Worm (Caenorhabditis elegans) whole organism, young adult: ENCODE measurements around the gene B0410.3.

Experiments
- C06A6.2 ChIP-seq: fragments of 200-800 bp; sonication (Bioruptor generic); conservative IDR thresholded peaks from 2 replicates; pipeline ENCODE4 v1.3.6; 2022; ENCODE audit warnings: missing genetic modification characterization, missing compliant biosample characterization
- C17E4.6 ChIP-seq: fragments of 200-800 bp; sonication (Bioruptor generic); IDR thresholded peaks from 2 replicates; pipeline ENCODE4 v1.3.6; 2022; ENCODE audit warnings: missing genetic modification reagents, missing genetic modification characterization, missing compliant biosample characterization
- F57A8.1 ChIP-seq: fragments of 200-800 bp; sonication (Bioruptor generic); optimal IDR thresholded peaks from 2 replicates; lab custom pipeline; 2018; ENCODE audit warnings: mild to moderate bottlenecking, missing genetic modification characterization, moderate library complexity, missing compliant biosample characterization
- K11D2.4 ChIP-seq: fragments of 200-800 bp; sonication (Bioruptor generic); IDR thresholded peaks from 2 replicates; pipeline ENCODE4 v1.3.6; 2022; ENCODE audit warnings: missing genetic modification reagents, missing genetic modification characterization, missing compliant biosample characterization
- Y56A3A.18 ChIP-seq: fragments of 200-800 bp; sonication (Bioruptor generic); IDR thresholded peaks from 2 replicates; pipeline ENCODE4 v1.3.6; 2022; ENCODE audit warnings: missing genetic modification reagents, missing genetic modification characterization, missing compliant biosample characterization
- ZK185.1 ChIP-seq: sonication (generic microtip); optimal IDR thresholded peaks from 2 replicates; lab custom pipeline; 2016; ENCODE audit warnings: mild to moderate bottlenecking, missing genetic modification characterization, missing compliant biosample characterization; ENCODE audit not compliant: poor library complexity, severe bottlenecking
- ama-1 ChIP-seq, 3 experiments: fragments of 150-350 bp in 1 of 3; sonication (generic microtip) in 2 of 3; optimal IDR thresholded peaks; 2 replicates each; lab custom pipeline; 2014 to 2018; ENCODE audit warnings: missing biosample characterization in 2 of 3, missing genetic modification characterization in 2 of 3, missing genetic modification reagents in 2 of 3
- attf-5 ChIP-seq: fragments of 200-800 bp; sonication (Bioruptor generic); optimal IDR thresholded peaks from 2 replicates; lab custom pipeline; 2018; ENCODE audit warnings: mild to moderate bottlenecking, missing genetic modification characterization, missing compliant biosample characterization
- bed-2 ChIP-seq: fragments of 200-800 bp; sonication (Bioruptor generic); IDR thresholded peaks from 2 replicates; pipeline ENCODE4 v1.3.6; 2022; ENCODE audit warnings: missing genetic modification reagents, missing genetic modification characterization, missing compliant biosample characterization
- cebp-1 ChIP-seq, 2 experiments: fragments of 200-800 bp in 1 of 2; sonication (Bioruptor generic) in 1 of 2; sonication (generic microtip) in 1 of 2; IDR thresholded peaks in 1 of 2; optimal IDR thresholded peaks in 1 of 2; 2 replicates each; pipeline versions ENCODE4 v1.3.6 to Lab custom; 2017 to 2022; ENCODE audit warnings: missing compliant biosample characterization in 2 of 2, missing genetic modification characterization in 2 of 2, mild to moderate bottlenecking in 1 of 2, missing genetic modification reagents in 1 of 2, moderate library complexity in 1 of 2
- ceh-100 ChIP-seq: fragments of 200-800 bp; sonication (Bioruptor generic); IDR thresholded peaks from 2 replicates; pipeline ENCODE4 v1.3.6; 2022; ENCODE audit warnings: missing genetic modification reagents, missing genetic modification characterization, missing compliant biosample characterization
- dox-1 ChIP-seq: fragments of 200-800 bp; sonication (Bioruptor generic); IDR thresholded peaks from 2 replicates; pipeline ENCODE4 v1.3.6; 2022; ENCODE audit warnings: missing genetic modification reagents, missing genetic modification characterization, missing compliant biosample characterization
- egl-44 ChIP-seq: fragments of 200-800 bp; sonication (Bioruptor generic); IDR thresholded peaks from 2 replicates; pipeline ENCODE4 v1.3.6; 2022; ENCODE audit warnings: missing genetic modification reagents, missing genetic modification characterization, missing compliant biosample characterization
- egrh-3 ChIP-seq: fragments of 200-800 bp; sonication (Bioruptor generic); IDR thresholded peaks from 2 replicates; pipeline ENCODE4 v1.3.6; 2022; ENCODE audit warnings: missing genetic modification reagents, missing genetic modification characterization, missing compliant biosample characterization
- gei-17 ChIP-seq: fragments of 200-800 bp; sonication (Bioruptor generic); optimal IDR thresholded peaks from 2 replicates; lab custom pipeline; 2018; ENCODE audit warnings: mild to moderate bottlenecking, missing genetic modification characterization, missing compliant biosample characterization
- hlh-12 ChIP-seq: sonication (generic microtip); optimal IDR thresholded peaks from 2 replicates; lab custom pipeline; 2016; ENCODE audit warnings: missing genetic modification characterization, missing compliant biosample characterization
- hrde-1 ChIP-seq: sonication (generic microtip); optimal IDR thresholded peaks from 2 replicates; lab custom pipeline; 2016; ENCODE audit warnings: missing genetic modification characterization, mild to moderate bottlenecking, missing compliant biosample characterization, moderate library complexity, missing genotype, missing genetic modification reagents, borderline replicate concordance
- lag-1 ChIP-seq: fragments of 200-800 bp; sonication (Bioruptor generic); IDR thresholded peaks from 2 replicates; pipeline ENCODE4 v1.3.6; 2022; ENCODE audit warnings: missing genetic modification reagents, missing genetic modification characterization, missing compliant biosample characterization
- let-607 ChIP-seq, 2 experiments: fragments of 200-800 bp in 1 of 2; sonication (Bioruptor generic) in 1 of 2; sonication (generic microtip) in 1 of 2; optimal IDR thresholded peaks; 2 replicates each; lab custom pipeline; 2016 to 2018; ENCODE audit warnings: mild to moderate bottlenecking in 2 of 2, missing compliant biosample characterization in 2 of 2, missing genetic modification characterization in 2 of 2, moderate library complexity in 2 of 2, missing genotype in 1 of 2
- lin-26 ChIP-seq: fragments of 200-800 bp; sonication (Bioruptor generic); IDR thresholded peaks from 2 replicates; pipeline ENCODE4 v1.3.6; 2022; ENCODE audit warnings: missing genetic modification reagents, missing genetic modification characterization, missing compliant biosample characterization
- nhr-90 ChIP-seq: sonication (generic microtip); optimal IDR thresholded peaks from 2 replicates; lab custom pipeline; 2016; ENCODE audit warnings: missing genotype, mild to moderate bottlenecking, missing genetic modification characterization, missing compliant biosample characterization
- rpc-1 ChIP-seq, 2 experiments: fragments of 150-350 bp in 1 of 2; sonication (generic microtip) in 1 of 2; optimal IDR thresholded peaks; 2 replicates each; lab custom pipeline; 2014 to 2018; ENCODE audit warnings: missing biosample characterization in 1 of 2, missing genetic modification characterization in 1 of 2, missing genetic modification reagents in 1 of 2, missing genotype in 1 of 2
- somi-1 ChIP-seq: fragments of 200-800 bp; sonication (Bioruptor generic); optimal IDR thresholded peaks from 2 replicates; lab custom pipeline; 2018; ENCODE audit warnings: mild to moderate bottlenecking, missing genetic modification characterization, missing compliant biosample characterization
- zfh-2 ChIP-seq: fragments of 200-800 bp; sonication (Bioruptor generic); conservative IDR thresholded peaks from 2 replicates; pipeline ENCODE4 v1.3.6; 2022; ENCODE audit warnings: missing genetic modification reagents, missing genetic modification characterization, missing compliant biosample characterization
- zim-3 ChIP-seq: sonication (generic microtip); optimal IDR thresholded peaks from 2 replicates; lab custom pipeline; 2017; ENCODE audit warnings: mild to moderate bottlenecking, missing genetic modification characterization, moderate library complexity, missing compliant biosample characterization
- ztf-22 ChIP-seq: fragments of 200-800 bp; sonication (Bioruptor generic); optimal IDR thresholded peaks from 2 replicates; lab custom pipeline; 2018; ENCODE audit warnings: mild to moderate bottlenecking, missing genetic modification characterization, moderate library complexity, missing compliant biosample characterization
- ztf-26 ChIP-seq: sonication (generic microtip); optimal IDR thresholded peaks from 2 replicates; lab custom pipeline; 2017; ENCODE audit warnings: missing genetic modification characterization, missing compliant biosample characterization
- ztf-3 ChIP-seq: fragments of 200-800 bp; sonication (Bioruptor generic); optimal IDR thresholded peaks from 2 replicates; lab custom pipeline; 2018; ENCODE audit warnings: mild to moderate bottlenecking, missing genetic modification characterization, missing compliant biosample characterization
- ztf-6 ChIP-seq: fragments of 200-800 bp; sonication (Bioruptor generic); IDR thresholded peaks from 2 replicates; pipeline ENCODE4 v1.3.6; 2022; ENCODE audit warnings: missing genetic modification reagents, missing genetic modification characterization, missing compliant biosample characterization

Gene B0410.3

ce11 chrX:2890041-2890650 is 1.1 kb downstream of the B0410.3 start:
- TF ChIP-seq ama-1 (optimal IDR thresholded peaks at IDR 0.05; lab: Kevin White, UChicago) (peak; percentile 64), ama-1 (GFP tag; optimal IDR thresholded peaks at IDR 0.05; lab: Kevin White, UChicago) (no peak), ztf-26 (peak; percentile 20), ztf-3 (GFP tag; lab: Kevin White, UChicago) (no peak), somi-1 (peak; percentile 15), nhr-90 (tag; lab: Kevin White, UChicago) (no peak), ceh-100 (GFP tag; lab: Robert Waterston, UW) (no peak), K11D2.4 (peak; percentile 16; the same call in 1 of the 2 replicates), let-607 (tag; optimal IDR thresholded peaks at IDR 0.05; lab: Kevin White, UChicago) (no peak), lin-26 (GFP tag; lab: Robert Waterston, UW) (0 out of 2 replicates have a peak, but pooled peaks have one; percentile 38), gei-17 (GFP tag; lab: Kevin White, UChicago) (no peak), Y56A3A.18 (GFP tag; lab: Robert Waterston, UW) (0 out of 2 replicates have a peak, but pooled peaks have one; percentile 24), cebp-1 (GFP tag; IDR thresholded peaks at IDR 0.05; lab: Robert Waterston, UW) (no peak), cebp-1 (tag; optimal IDR thresholded peaks at IDR 0.05; lab: Kevin White, UChicago) (no peak), ZK185.1 (peak; percentile 19)

ce11 chrX:2885318-2885908 is 5.9 kb downstream of the B0410.3 start, which contains the start of gene vang-1:
TSS of gene vang-1 (plus strand) at chrX:2885858.
- TF ChIP-seq bed-2 (GFP tag; lab: Robert Waterston, UW) (no peak), Y56A3A.18 (GFP tag; lab: Robert Waterston, UW) (peak; percentile 55; the same call in 1 of the 2 replicates), zfh-2 (peak; percentile 82), ztf-6 (GFP tag; lab: Robert Waterston, UW) (0 out of 2 replicates have a peak, but pooled peaks have one; percentile 41), attf-5 (GFP tag; lab: Kevin White, UChicago) (no peak)

- TF ChIP-seq F57A8.1 (GFP tag; lab: Kevin White, UChicago) (no peak), ztf-22 (GFP tag; lab: Kevin White, UChicago) (no peak), C06A6.2 (GFP tag; lab: Robert Waterston, UW) (no peak), zfh-2 (peak; percentile 81), rpc-1 (optimal IDR thresholded peaks at IDR 0.05; lab: Kevin White, UChicago) (no peak), rpc-1 (tag; optimal IDR thresholded peaks at IDR 0.05; lab: Kevin White, UChicago) (no peak), gei-17 (GFP tag; lab: Kevin White, UChicago) (no peak), hrde-1 (tag; lab: Kevin White, UChicago) (no peak), egrh-3 (GFP tag; lab: Robert Waterston, UW) (peak; percentile 60; the same call in 1 of the 2 replicates), cebp-1 (GFP tag; IDR thresholded peaks at IDR 0.05; lab: Robert Waterston, UW) (no peak), cebp-1 (tag; optimal IDR thresholded peaks at IDR 0.05; lab: Kevin White, UChicago) (no peak), C17E4.6 (GFP tag; lab: Robert Waterston, UW) (no peak), hlh-12 (tag; lab: Kevin White, UChicago) (no peak), egl-44 (GFP tag; lab: Robert Waterston, UW) (0 out of 2 replicates have a peak, but pooled peaks have one; percentile 15), dox-1 (GFP tag; lab: Robert Waterston, UW) (no peak), bed-2 (GFP tag; lab: Robert Waterston, UW) (0 out of 2 replicates have a peak, but pooled peaks have one; percentile 51), attf-5 (GFP tag; lab: Kevin White, UChicago) (no peak), ztf-26 (no peak), zim-3 (tag; lab: Kevin White, UChicago) (no peak), lag-1 (0 out of 2 replicates have a peak, but pooled peaks have one; percentile 48)
Measured at ce11 chrX:2879529-2880265, 11.6 kb downstream of the B0410.3 start, which contains the start of gene F53B3.5. TSS of gene F53B3.5 (minus strand) at chrX:2879579.
